Worm (Caenorhabditis elegans) whole organism, mixed stage, embryonic: ENCODE results near the gene C12D5.3.

Source experiments
- bed-3 ChIP-seq: fragments of 200-800 bp; sonication (Bioruptor generic); optimal IDR thresholded peaks from 3 replicates; lab custom pipeline; 2018; ENCODE audit warnings: mild to moderate bottlenecking, missing genetic modification characterization, moderate library complexity, missing compliant biosample characterization
- drap-1 ChIP-seq: fragments of 200-800 bp; sonication (Bioruptor generic); optimal IDR thresholded peaks from 3 replicates; lab custom pipeline; 2018; ENCODE audit warnings: mild to moderate bottlenecking, missing genetic modification characterization, missing compliant biosample characterization
- elt-1 ChIP-seq: sonication (generic microtip); optimal IDR thresholded peaks from 2 replicates; lab custom pipeline; 2017; ENCODE audit warnings: missing genetic modification characterization, mild to moderate bottlenecking, missing compliant biosample characterization, antibody characterized with exemption, moderate library complexity, borderline replicate concordance; ENCODE audit not compliant: insufficient read depth
- lsy-2 ChIP-seq: fragments of 150-350 bp; optimal IDR thresholded peaks from 2 replicates; lab custom pipeline; 2014; ENCODE audit warnings: missing biosample characterization, missing genetic modification characterization
- nhr-12 ChIP-seq: fragments of 150-350 bp; optimal IDR thresholded peaks from 2 replicates; lab custom pipeline; 2014; ENCODE audit warnings: missing biosample characterization, missing genetic modification characterization
- nhr-237 ChIP-seq: fragments of 150-350 bp; optimal IDR thresholded peaks from 2 replicates; lab custom pipeline; 2014; ENCODE audit warnings: missing biosample characterization, missing genetic modification characterization
- nhr-28 ChIP-seq: fragments of 150-350 bp; optimal IDR thresholded peaks from 2 replicates; lab custom pipeline; 2014; ENCODE audit warnings: missing biosample characterization, missing genetic modification characterization
- pha-4 ChIP-seq: fragments of 150-350 bp; optimal IDR thresholded peaks from 2 replicates; lab custom pipeline; 2018; ENCODE audit warnings: missing biosample characterization, missing genetic modification reagents, missing genetic modification characterization
- sptf-1 ChIP-seq: sonication (generic microtip); optimal IDR thresholded peaks from 2 replicates; lab custom pipeline; 2017; ENCODE audit warnings: mild to moderate bottlenecking, missing genetic modification characterization, moderate library complexity, missing compliant biosample characterization
- unc-39 ChIP-seq: fragments of 150-350 bp; optimal IDR thresholded peaks from 2 replicates; lab custom pipeline; 2014; ENCODE audit warnings: missing biosample characterization, missing genetic modification characterization
- unc-62 ChIP-seq: fragments of 150-350 bp; optimal IDR thresholded peaks from 2 replicates; lab custom pipeline; 2014; ENCODE audit warnings: missing biosample characterization, missing genetic modification reagents, missing genetic modification characterization
- ztf-11 ChIP-seq: fragments of 150-350 bp; optimal IDR thresholded peaks from 2 replicates; lab custom pipeline; 2014; ENCODE audit warnings: missing biosample characterization, missing genetic modification characterization

DNA sequence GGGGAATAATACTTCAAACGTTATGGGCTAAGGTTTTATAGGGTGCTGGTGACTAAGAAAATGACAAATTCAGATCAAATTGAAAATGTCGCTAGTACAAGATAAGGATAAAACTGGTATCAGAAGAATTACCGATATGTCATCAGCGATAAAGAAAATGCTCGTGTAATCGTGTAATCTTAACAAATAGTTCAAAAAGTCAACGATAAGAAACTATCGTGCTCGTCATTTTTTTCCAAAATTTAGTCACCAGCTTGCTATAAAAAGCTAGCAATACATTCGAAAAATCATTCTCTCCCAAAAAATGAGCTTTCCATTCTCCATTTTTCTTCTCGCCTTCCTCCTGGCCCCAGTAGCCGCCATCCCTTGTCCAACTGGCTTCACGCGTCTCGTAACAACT is 38.2 kb upstream of the C12D5.3 start, which contains the start of gene clec-45:
- TF ChIP-seq unc-62 (no peak), pha-4 (tag; lab: Kevin White, UChicago) (no peak), sptf-1 (no peak), ztf-11 (tag; lab: Kevin White, UChicago) (no peak), lsy-2 (tag; lab: Kevin White, UChicago) (no peak), unc-39 (no peak), nhr-28 (tag; lab: Kevin White, UChicago) (no peak), bed-3 (GFP tag; lab: Kevin White, UChicago) (no peak), elt-1 (tag; lab: Kevin White, UChicago) (no peak), drap-1 (GFP tag; lab: Kevin White, UChicago) (no peak), nhr-12 (tag; lab: Kevin White, UChicago) (no peak), nhr-237 (tag; lab: Kevin White, UChicago) (no peak)
